Fruit fly (Drosophila melanogaster) Kc167 (cell line): ENCODE measurements around the gene bnk.

ENCODE experiments used
- Myc ChIP-seq: fragments of >200 bp; optimal IDR thresholded peaks from 2 replicates; lab custom pipeline; 2017; ENCODE audit warnings: missing external identifiers
- Sin3A ChIP-seq: fragments of >200 bp; optimal IDR thresholded peaks from 2 replicates; lab custom pipeline; 2018; ENCODE audit warnings: missing external identifiers
- h ChIP-seq: fragments of >200 bp; optimal IDR thresholded peaks from 3 replicates; lab custom pipeline; 2018; ENCODE audit warnings: missing external identifiers
- insv ChIP-seq: fragments of >200 bp; optimal IDR thresholded peaks from 3 replicates; lab custom pipeline; 2018; ENCODE audit warnings: missing external identifiers
- psq ChIP-seq: fragments of >200 bp; optimal IDR thresholded peaks from 2 replicates; lab custom pipeline; 2017; ENCODE audit warnings: missing external identifiers
- ttk ChIP-seq: sonication (Bioruptor generic); optimal IDR thresholded peaks from 2 replicates; lab custom pipeline; 2017; ENCODE audit warnings: missing external identifiers

bnk gene

DNA sequence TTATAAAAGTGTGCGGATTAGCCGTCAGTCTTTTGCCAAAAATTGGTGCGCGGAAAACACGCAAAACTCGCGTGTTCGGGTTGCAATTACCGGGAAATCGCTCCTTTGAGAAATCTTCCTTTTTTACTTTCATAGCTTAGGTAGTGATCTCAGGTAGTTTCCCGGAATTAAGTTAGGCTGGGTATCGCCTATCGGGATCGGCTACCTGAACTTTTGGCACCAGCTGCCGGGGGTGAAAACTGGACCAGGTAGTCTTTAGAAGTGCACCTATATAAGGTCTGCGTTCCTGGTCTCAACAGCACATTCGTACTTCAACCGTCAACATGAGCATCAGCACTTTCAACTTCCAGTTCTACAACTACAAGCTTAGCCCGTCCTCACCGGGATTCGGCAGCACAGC is at the start of gene bnk:
Gene bnk, plus strand, starts transcription at position 301 of the 400 bp plus-strand sequence.
- TF ChIP-seq psq (lab: Kevin White, UChicago) = no peak
- TF ChIP-seq insv = no peak
- TF ChIP-seq h (lab: Kevin White, UChicago) = no peak
- no peak for TF ChIP-seq Sin3A (lab: Kevin White, UChicago)

DNA sequence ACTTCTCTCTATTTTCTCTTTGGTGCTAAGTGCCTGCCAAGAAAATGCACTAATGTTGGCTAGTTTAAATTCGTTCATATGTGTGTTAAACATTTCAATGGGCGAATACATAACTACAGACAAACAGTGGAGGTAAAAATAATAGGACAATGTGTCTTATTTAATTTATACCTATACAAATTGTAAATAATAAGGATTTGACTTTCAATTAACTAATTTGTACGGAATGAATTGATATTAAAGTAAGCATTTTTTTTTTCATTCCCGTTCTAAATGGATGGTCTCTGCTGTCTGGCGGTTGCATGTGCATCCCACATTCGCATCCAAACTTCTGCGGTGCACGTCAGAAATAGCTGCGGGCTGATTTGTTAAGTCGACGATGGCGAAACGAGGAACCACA is 46.2 kb upstream of the bnk start:
- TF ChIP-seq psq (lab: Kevin White, UChicago) (no peak), h (lab: Kevin White, UChicago) (no peak), Sin3A (lab: Kevin White, UChicago) (no peak), insv (no peak)

DNA sequence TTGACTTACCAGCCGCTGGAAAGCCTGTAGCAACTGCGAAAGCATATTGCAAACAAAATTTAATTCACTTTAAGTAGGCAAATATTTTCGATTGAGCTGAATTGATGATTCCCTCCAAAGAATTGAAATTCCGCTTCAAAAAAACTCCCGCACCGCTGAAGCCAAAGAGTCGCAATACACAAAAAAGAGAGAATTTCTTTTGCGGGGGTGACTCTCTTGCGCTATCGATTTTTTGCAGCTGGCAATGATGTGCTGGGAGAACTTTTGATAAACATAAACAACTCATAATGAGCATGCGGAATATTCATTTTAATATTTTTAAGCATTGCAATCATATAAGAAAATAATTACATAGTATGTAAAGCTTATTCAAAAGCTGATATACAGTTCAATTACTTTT is 24.7 kb upstream of the bnk start:
- TF ChIP-seq insv (no peak), ttk (lab: Kevin White, UChicago) (no peak), Myc (lab: Kevin White, UChicago) (no peak), Sin3A (lab: Kevin White, UChicago) (no peak), h (lab: Kevin White, UChicago) (no peak), psq (lab: Kevin White, UChicago) (no peak)

DNA sequence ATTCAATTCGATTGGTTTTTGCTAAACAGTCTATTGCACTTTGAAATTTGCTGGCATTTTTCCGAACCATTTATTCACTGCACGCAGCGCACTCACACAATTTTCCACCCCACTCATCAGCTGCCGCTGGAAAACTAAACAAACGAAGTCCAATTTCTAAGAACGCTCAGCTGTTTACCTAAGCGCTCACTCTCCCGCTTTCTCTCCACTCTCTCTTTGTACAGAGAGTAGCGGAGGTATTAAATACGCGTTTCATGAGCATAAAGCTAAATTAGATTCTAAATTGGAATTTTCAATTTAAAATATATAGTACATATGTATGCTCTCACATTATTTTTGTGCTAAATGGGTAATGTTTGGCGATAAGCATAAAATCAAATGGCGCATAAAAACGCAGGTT is 24.2 kb upstream of the bnk start, which contains the start of gene stops:
Gene stops, minus strand, starts transcription at position 139 of the 400 bp plus-strand sequence.
- TF ChIP-seq insv (no peak), Sin3A (lab: Kevin White, UChicago) (no peak), ttk (lab: Kevin White, UChicago) (no peak), psq (lab: Kevin White, UChicago) (no peak), Myc (lab: Kevin White, UChicago) (no peak), h (lab: Kevin White, UChicago) (no peak)

DNA sequence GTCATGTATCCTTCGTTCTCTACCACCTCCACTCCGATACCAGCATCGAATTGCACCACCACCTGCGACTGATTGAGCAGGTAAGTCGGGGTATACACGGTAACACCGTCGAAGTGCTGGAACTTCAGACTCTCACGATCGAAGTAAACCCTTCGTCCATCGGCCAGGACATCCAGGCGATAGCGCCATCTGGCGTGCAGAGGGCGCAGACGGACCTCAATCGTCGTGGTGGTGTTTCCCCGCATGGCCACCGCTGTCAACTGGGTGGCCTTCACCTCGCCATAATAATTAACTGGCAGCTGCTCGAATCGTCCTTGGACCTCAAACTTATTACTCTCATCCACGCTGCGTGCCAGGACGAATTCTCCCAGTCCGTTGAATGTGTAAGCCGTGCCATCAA is 11.3 kb upstream of the bnk start:
- TF ChIP-seq Sin3A (lab: Kevin White, UChicago) (no peak), Myc (lab: Kevin White, UChicago) (no peak), psq (lab: Kevin White, UChicago) (no peak), insv (no peak), ttk (lab: Kevin White, UChicago) (no peak), h (lab: Kevin White, UChicago) (no peak)

DNA sequence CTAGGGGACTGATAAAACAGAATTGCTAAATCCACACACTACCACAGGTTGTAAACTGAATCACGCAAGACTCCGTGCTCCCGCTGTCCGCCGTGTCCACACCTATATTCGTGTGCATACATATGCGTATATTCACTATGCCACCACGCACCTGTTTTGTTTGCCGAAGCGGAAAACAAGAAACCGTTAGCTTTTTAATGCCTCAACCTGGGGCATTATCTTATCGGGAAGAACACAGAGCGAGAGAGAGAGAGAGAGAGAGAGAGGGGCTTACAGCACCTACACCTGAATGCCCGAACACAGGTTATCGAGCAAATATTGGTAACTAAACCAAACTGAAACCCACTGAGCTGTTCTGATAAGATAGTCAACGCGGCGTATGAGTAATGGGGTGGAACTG is 1.5 kb downstream of the bnk start:
- TF ChIP-seq insv = no peak
- TF ChIP-seq psq (lab: Kevin White, UChicago) = no peak
- TF ChIP-seq Sin3A (lab: Kevin White, UChicago) = no peak
- no peak for TF ChIP-seq Myc (lab: Kevin White, UChicago)
- TF ChIP-seq ttk (lab: Kevin White, UChicago) = no peak
- no peak for TF ChIP-seq h (lab: Kevin White, UChicago)

DNA sequence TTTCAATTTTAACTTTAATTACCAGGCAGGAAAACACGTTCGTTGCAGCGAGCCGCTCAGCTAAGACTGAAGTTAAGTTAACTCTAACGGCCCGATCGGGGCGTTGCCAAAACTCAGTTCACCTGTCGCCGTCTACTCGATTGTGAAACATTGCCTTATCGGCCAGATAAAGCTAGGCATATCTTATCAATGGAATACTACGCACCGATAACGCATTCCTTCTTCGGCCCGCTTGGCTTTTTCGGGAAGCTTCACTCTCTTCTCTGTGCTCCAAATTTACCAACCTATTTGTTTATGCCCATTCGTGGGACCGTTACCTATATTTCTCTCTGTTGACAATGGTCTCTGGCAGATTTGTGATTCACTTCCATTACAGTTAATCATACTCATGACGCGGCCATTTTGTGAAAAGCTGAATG is 2.5 kb downstream of the bnk start, which contains the start of gene mesh:
Gene mesh, minus strand, starts transcription at position 68 of the 419 bp plus-strand sequence.
- TF ChIP-seq psq (lab: Kevin White, UChicago) (no peak), ttk (lab: Kevin White, UChicago) (no peak), Myc (lab: Kevin White, UChicago) (no peak), insv (no peak), Sin3A (lab: Kevin White, UChicago) (no peak), h (lab: Kevin White, UChicago) (no peak)

DNA sequence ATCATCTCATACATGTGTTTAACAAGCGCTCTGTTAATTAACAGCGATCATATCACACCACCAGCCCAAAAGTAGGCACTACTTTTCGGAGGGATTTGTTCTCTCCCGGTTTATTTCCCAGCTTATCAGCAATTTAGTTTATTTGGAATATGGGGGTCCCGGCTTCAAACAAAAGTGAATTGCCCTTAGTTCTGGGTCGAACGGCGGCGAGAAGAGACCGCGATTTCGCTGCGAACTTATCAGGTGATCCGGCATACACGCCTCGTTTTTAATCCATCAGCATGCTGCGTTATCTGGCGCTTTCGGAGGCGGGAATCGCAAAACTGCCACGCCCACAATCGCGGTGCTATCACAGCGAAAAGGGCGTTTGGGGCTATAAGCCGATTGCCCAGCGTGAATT is 3.6 kb downstream of the bnk start, which contains the start of gene CG1544:
Gene CG1544, plus strand, starts transcription at position 186 of the 400 bp plus-strand sequence.
- TF ChIP-seq ttk (lab: Kevin White, UChicago) = no peak
- no peak for TF ChIP-seq psq (lab: Kevin White, UChicago)
- TF ChIP-seq Myc (lab: Kevin White, UChicago) = no peak
- TF ChIP-seq insv = no peak
- TF ChIP-seq Sin3A (lab: Kevin White, UChicago) = no peak
- no peak for TF ChIP-seq h (lab: Kevin White, UChicago)

DNA sequence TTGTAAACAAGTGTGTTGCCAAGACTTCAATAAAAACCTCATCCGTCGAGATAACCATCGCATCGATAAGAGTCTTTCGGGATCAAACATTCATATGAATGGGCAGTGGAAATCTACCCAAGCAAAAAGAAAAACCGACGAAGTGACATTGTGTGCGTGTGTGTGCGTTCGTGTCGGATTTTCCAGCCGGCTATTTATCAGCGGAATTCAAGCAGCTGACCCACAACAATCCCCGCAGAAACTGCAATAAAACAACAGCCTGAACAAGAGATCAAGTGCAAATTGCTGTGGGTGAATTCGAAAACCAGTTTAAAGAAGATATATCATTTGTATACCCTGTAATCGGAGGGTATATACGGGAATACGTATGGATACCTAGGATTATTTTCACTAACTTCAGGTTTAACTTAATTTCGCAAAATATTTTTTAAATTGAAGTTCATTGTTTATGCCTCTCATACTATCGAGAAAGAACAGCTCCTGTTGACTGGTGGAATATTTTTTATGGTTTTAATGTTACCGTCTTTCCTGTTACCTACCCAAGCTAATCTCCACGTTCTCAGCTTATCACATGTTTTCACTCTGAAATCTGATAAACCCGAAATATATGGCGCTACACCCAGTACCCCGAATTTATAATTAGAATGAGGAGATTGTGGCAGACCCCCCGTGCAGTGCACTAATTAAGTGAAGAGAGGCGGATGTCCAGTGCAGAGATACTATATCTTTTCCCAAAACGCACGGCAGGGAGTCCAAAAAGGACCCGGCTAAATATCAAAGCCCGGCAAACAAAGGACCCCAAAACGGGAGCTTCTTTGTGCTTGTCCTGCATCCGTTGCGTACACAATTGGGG is 4.2 kb downstream of the bnk start:
- TF ChIP-seq insv = no peak
- TF ChIP-seq psq (lab: Kevin White, UChicago) = no peak
- TF ChIP-seq Myc (lab: Kevin White, UChicago) = no peak
- no peak for TF ChIP-seq ttk (lab: Kevin White, UChicago)
- no peak for TF ChIP-seq h (lab: Kevin White, UChicago)
- TF ChIP-seq Sin3A (lab: Kevin White, UChicago) = no peak

DNA sequence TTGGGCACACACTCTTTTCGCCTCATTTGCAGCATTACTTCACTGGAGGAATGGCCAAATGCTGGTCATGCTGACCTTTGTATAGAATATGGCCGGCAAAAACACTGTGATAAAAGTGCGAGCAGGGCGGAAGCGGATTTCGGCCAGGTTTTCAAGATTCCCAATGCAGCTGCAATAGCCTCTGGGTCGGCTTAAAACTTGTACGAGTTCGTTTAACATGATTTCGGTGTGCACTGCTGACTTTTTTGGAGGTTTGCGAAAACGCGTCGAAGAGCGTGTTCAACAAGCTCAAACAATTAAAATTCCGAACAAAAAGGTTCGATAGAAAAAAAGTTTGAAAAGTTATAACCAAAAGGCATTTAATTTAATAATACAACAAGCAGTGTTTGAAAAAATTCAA is 17.5 kb downstream of the bnk start, which contains the start of gene chp:
Gene chp, minus strand, starts transcription at position 101 of the 400 bp plus-strand sequence.
- TF ChIP-seq Sin3A (lab: Kevin White, UChicago) (no peak), psq (lab: Kevin White, UChicago) (no peak), h (lab: Kevin White, UChicago) (no peak), ttk (lab: Kevin White, UChicago) (no peak), Myc (lab: Kevin White, UChicago) (no peak), insv (no peak)

DNA sequence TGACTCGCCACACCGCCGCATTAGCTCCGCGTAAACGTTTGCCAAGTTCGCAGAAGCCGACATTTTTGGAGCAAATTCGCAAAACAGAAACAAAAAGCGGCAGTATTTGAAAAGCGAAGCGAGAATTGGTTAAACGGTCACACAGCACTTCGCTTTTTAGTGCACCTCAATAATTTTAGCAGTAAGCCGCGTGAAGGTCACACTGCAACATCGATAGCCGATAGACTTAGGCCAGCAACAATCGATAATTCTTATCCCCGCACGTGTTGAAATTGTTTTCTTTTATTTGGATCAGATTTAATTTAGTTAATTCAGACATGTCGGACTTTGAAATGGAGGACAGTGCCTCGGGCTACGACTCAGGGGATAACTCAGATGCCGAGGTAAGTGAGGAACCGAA is 20.1 kb downstream of the bnk start, which contains the start of the genes Zwilch and CG1542:
Gene Zwilch, minus strand, starts transcription at position 150 of the 400 bp plus-strand sequence.
Gene CG1542, plus strand, starts transcription at position 232 of the 400 bp plus-strand sequence.
- TF ChIP-seq ttk (lab: Kevin White, UChicago) (no peak), psq (lab: Kevin White, UChicago) (no peak), insv (no peak), Myc (lab: Kevin White, UChicago) (no peak), Sin3A (lab: Kevin White, UChicago) (no peak), h (lab: Kevin White, UChicago) (no peak)
